Fruit fly (Drosophila melanogaster) whole organism, wandering third instar larva: ENCODE data around the gene Sas-6.

Experiments used
- CG32264 ChIP-seq: fragments of 200-800 bp; sonication (Bioruptor generic); optimal IDR thresholded peaks from 2 replicates; lab custom pipeline; 2016; ENCODE audit warnings: missing biosample characterization, missing genetic modification characterization
- CG9705 ChIP-seq: fragments of 200-800 bp; sonication (Bioruptor generic); optimal IDR thresholded peaks from 2 replicates; lab custom pipeline; 2018; ENCODE audit warnings: missing biosample characterization, mild to moderate bottlenecking, missing genetic modification characterization
- CrebA ChIP-seq: fragments of 200-800 bp; sonication (Bioruptor generic); optimal IDR thresholded peaks from 2 replicates; lab custom pipeline; 2016; ENCODE audit warnings: missing biosample characterization, mild to moderate bottlenecking, missing genetic modification characterization, borderline replicate concordance
- Dfd ChIP-seq: fragments of >200 bp; optimal IDR thresholded peaks from 2 replicates; lab custom pipeline; 2017; ENCODE audit warnings: missing biosample characterization, missing genetic modification characterization
- Dif ChIP-seq: fragments of 200-275, 200-300 bp; sonication (Bioruptor generic); optimal IDR thresholded peaks from 2 replicates; lab custom pipeline; 2018; ENCODE audit warnings: missing biosample characterization, missing genetic modification characterization; ENCODE audit not compliant: partially characterized antibody
- GATAd ChIP-seq: sonication (Bioruptor generic); optimal IDR thresholded peaks from 2 replicates; lab custom pipeline; 2016; ENCODE audit warnings: missing biosample characterization, missing genetic modification characterization
- HLH106 ChIP-seq: fragments of 200-800 bp; optimal IDR thresholded peaks from 3 replicates; lab custom pipeline; 2019; ENCODE audit warnings: missing biosample characterization, mild to moderate bottlenecking, missing genetic modification characterization, moderate library complexity
- Hnf4 ChIP-seq: fragments of 200-800 bp; sonication (Bioruptor generic); optimal IDR thresholded peaks from 2 replicates; lab custom pipeline; 2016; ENCODE audit warnings: missing biosample characterization, mild to moderate bottlenecking, missing genetic modification characterization
- Hr78 ChIP-seq: fragments of >200 bp; optimal IDR thresholded peaks from 2 replicates; lab custom pipeline; 2017; ENCODE audit warnings: missing biosample characterization, missing genetic modification characterization
- Hr83 ChIP-seq: fragments of 200-300 bp; sonication (Bioruptor generic); optimal IDR thresholded peaks from 2 replicates; lab custom pipeline; 2016; ENCODE audit warnings: missing biosample characterization, mild to moderate bottlenecking, missing genetic modification characterization, moderate library complexity; ENCODE audit not compliant: poor library complexity, severe bottlenecking
- Jra ChIP-seq: sonication (Bioruptor generic); optimal IDR thresholded peaks from 2 replicates; lab custom pipeline; 2016; ENCODE audit warnings: missing biosample characterization, missing genetic modification characterization
- Mio ChIP-seq: sonication (Bioruptor generic); optimal IDR thresholded peaks from 2 replicates; lab custom pipeline; 2016; ENCODE audit warnings: missing biosample characterization, missing genetic modification characterization
- Myc ChIP-seq: fragments of >200 bp; optimal IDR thresholded peaks from 2 replicates; lab custom pipeline; 2017
- N ChIP-seq: fragments of >200 bp; optimal IDR thresholded peaks from 2 replicates; lab custom pipeline; 2018; ENCODE audit warnings: missing biosample characterization, missing external identifiers, missing genetic modification characterization
- OdsH ChIP-seq: fragments of 200-800 bp; sonication (Bioruptor generic); optimal IDR thresholded peaks from 2 replicates; lab custom pipeline; 2016; ENCODE audit warnings: missing biosample characterization, mild to moderate bottlenecking, missing genetic modification characterization
- Rel ChIP-seq, 2 experiments: fragments of 200-800 bp; sonication (Bioruptor generic) in 1 of 2; optimal IDR thresholded peaks; 2 replicates in 1 of 2; 3 replicates in 1 of 2; lab custom pipeline; 2016 to 2019; ENCODE audit warnings: mild to moderate bottlenecking in 2 of 2, missing biosample characterization in 2 of 2, missing genetic modification characterization in 2 of 2, moderate library complexity in 1 of 2
- Sp1 ChIP-seq: fragments of 200-800 bp; sonication (Bioruptor generic); optimal IDR thresholded peaks from 3 replicates; lab custom pipeline; 2019; ENCODE audit warnings: missing biosample characterization, mild to moderate bottlenecking, missing genetic modification characterization, moderate library complexity
- Vsx2 ChIP-seq: fragments of 200-300, 225-300 bp; sonication (Bioruptor generic); optimal IDR thresholded peaks from 2 replicates; lab custom pipeline; 2018; ENCODE audit warnings: missing biosample characterization, missing genetic modification characterization; ENCODE audit not compliant: partially characterized antibody
- br ChIP-seq: fragments of 200-800 bp; sonication (Bioruptor generic); optimal IDR thresholded peaks from 2 replicates; lab custom pipeline; 2016; ENCODE audit warnings: missing biosample characterization, missing genetic modification characterization
- brk ChIP-seq: fragments of 200-800 bp; sonication (Bioruptor generic); optimal IDR thresholded peaks from 2 replicates; lab custom pipeline; 2016; ENCODE audit warnings: missing biosample characterization, mild to moderate bottlenecking, missing genetic modification characterization
- dl ChIP-seq, 2 experiments: fragments of 175-275, 200-275 bp in 1 of 2; fragments of 200-275 bp in 1 of 2; sonication (Bioruptor generic); optimal IDR thresholded peaks; lab custom pipeline; 2018; ENCODE audit warnings: mild to moderate bottlenecking in 2 of 2, missing biosample characterization in 2 of 2, missing genetic modification characterization in 2 of 2, moderate library complexity in 2 of 2; ENCODE audit not compliant: partially characterized antibody in 2 of 2, insufficient read depth in 1 of 2
- dmrt93B ChIP-seq: fragments of 200-800 bp; sonication (Bioruptor generic); optimal IDR thresholded peaks from 2 replicates; lab custom pipeline; 2018; ENCODE audit warnings: missing biosample characterization, mild to moderate bottlenecking, missing genetic modification characterization
- dsf ChIP-seq: sonication (Bioruptor generic); optimal IDR thresholded peaks from 2 replicates; lab custom pipeline; 2016; ENCODE audit warnings: missing biosample characterization, missing genetic modification characterization, borderline replicate concordance
- ey ChIP-seq: fragments of 200-800 bp; sonication (Bioruptor generic); optimal IDR thresholded peaks from 2 replicates; lab custom pipeline; 2016; ENCODE audit warnings: missing biosample characterization, missing genetic modification characterization
- foxo ChIP-seq, 2 experiments: fragments of 200-800 bp; sonication (Bioruptor generic); optimal IDR thresholded peaks; 2 replicates in 1 of 2; 3 replicates in 1 of 2; lab custom pipeline; 2016 to 2017; ENCODE audit warnings: missing biosample characterization in 2 of 2, missing genetic modification characterization in 2 of 2
- fru ChIP-seq: fragments of 200-800 bp; sonication (Bioruptor generic); optimal IDR thresholded peaks from 3 replicates; lab custom pipeline; 2016; ENCODE audit warnings: missing biosample characterization, mild to moderate bottlenecking, missing genetic modification characterization
- h ChIP-seq: fragments of 200-800 bp; sonication (Bioruptor generic); optimal IDR thresholded peaks from 3 replicates; lab custom pipeline; 2016; ENCODE audit warnings: missing biosample characterization, mild to moderate bottlenecking, missing genetic modification characterization
- lola ChIP-seq: fragments of >200 bp; optimal IDR thresholded peaks from 2 replicates; lab custom pipeline; 2017; ENCODE audit warnings: missing biosample characterization, missing genetic modification characterization
- pan ChIP-seq: fragments of >200 bp; optimal IDR thresholded peaks from 2 replicates; lab custom pipeline; 2017
- psq ChIP-seq: fragments of 200-800 bp; sonication (Bioruptor generic); optimal IDR thresholded peaks from 3 replicates; lab custom pipeline; 2017; ENCODE audit warnings: missing biosample characterization, mild to moderate bottlenecking, missing genetic modification characterization, moderate library complexity
- rgr ChIP-seq: fragments of 200-800 bp; sonication (Bioruptor generic); optimal IDR thresholded peaks from 3 replicates; lab custom pipeline; 2016; ENCODE audit warnings: missing biosample characterization, mild to moderate bottlenecking, missing genetic modification characterization
- sage ChIP-seq: fragments of 200-800 bp; sonication (Bioruptor generic); optimal IDR thresholded peaks from 2 replicates; lab custom pipeline; 2016; ENCODE audit warnings: missing biosample characterization, mild to moderate bottlenecking, missing genetic modification characterization
- tai ChIP-seq: sonication (Bioruptor generic); optimal IDR thresholded peaks from 2 replicates; lab custom pipeline; 2016; ENCODE audit warnings: missing biosample characterization, missing genetic modification characterization
- usp ChIP-seq: fragments of >200 bp; optimal IDR thresholded peaks from 2 replicates; lab custom pipeline; 2017; ENCODE audit warnings: missing biosample characterization, missing genetic modification characterization
- woc ChIP-seq: sonication (Bioruptor generic); optimal IDR thresholded peaks from 2 replicates; lab custom pipeline; 2016; ENCODE audit warnings: missing biosample characterization, mild to moderate bottlenecking, missing genetic modification characterization

The Sas-6 gene

DNA sequence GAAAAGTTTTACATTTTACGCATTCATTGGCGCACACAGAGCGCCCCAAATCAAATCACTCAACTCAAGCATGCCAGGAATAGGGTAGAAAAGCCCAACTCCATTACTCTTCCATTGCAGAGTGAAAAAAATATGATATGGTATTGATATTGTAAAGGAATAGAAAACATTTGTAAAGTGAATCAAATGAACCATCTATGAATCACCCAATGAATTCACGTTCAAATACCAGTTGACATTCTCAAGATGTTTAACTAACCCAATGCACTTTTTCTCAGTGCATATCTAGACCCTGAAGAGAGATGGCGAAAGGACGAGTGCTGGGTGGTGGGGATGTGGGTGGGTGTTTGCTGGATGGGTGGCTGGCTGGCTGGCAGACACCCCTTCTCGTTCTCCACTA is 16.6 kb upstream of the Sas-6 start (continued):
- TF ChIP-seq ey (peak; percentile 39), sage (no peak), Jra (no peak), foxo (GFP tag; optimal IDR thresholded peaks at IDR 0.05; lab: Kevin White, UChicago) (peak in 1 of 2 experiments; percentile 40), HLH106 (tag; lab: Kevin White, UChicago) (peak; percentile 49), Hr78 (no peak)

DNA sequence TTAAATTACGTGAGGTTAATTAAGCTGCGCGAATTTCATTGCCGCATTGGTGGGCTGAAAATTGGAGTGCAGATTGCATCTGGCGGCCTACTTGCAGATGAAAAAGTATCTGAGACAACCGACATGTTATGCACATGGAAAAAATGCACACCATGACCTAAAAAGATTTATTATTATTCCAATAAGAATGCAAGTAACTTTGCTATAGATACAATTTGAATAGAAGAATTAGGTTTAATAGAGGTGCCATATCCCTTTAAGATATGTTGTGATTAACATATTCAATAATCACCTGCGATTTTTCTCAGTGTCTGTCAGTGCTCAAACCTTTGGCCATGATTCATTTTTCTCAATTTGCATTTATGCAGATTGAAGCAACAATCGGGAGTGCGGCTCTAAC is 13.7 kb upstream of the Sas-6 start:
- TF ChIP-seq dsf (GFP tag; lab: Kevin White, UChicago) (no peak), h (peak; percentile 9), lola (GFP tag; lab: Kevin White, UChicago) (no peak), brk (GFP tag; lab: Kevin White, UChicago) (no peak)
- TF ChIP-seq, all 38 proteins: peak for 1

DNA sequence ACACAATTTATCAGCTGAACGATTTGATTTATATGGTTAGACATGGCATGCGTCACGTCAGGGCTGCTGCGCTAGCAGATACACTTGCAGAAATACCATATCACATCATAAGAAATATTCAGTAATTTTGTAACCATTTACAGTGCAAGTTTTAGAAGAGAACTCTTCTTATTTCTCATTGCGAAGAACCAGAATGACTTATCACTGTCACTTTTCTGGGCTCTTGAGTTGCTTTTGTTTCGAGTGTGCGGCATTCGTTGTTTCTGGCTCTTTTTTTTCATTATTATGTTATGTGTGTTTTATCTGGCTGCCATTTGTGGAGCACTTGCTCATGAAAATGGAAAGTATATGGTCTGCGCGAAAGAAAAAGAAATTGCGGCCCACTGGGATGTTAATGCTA is 13.1 kb upstream of the Sas-6 start:
- peak; percentile 18 for TF ChIP-seq h
- TF ChIP-seq br (GFP tag; lab: Kevin White, UChicago), result no peak
- TF ChIP-seq rgr (GFP tag; lab: Kevin White, UChicago), result peak; percentile 14
- TF ChIP-seq ey, result peak; percentile 19
- TF ChIP-seq CrebA (GFP tag; lab: Kevin White, UChicago), result no peak
- TF ChIP-seq Jra, result no peak

DNA sequence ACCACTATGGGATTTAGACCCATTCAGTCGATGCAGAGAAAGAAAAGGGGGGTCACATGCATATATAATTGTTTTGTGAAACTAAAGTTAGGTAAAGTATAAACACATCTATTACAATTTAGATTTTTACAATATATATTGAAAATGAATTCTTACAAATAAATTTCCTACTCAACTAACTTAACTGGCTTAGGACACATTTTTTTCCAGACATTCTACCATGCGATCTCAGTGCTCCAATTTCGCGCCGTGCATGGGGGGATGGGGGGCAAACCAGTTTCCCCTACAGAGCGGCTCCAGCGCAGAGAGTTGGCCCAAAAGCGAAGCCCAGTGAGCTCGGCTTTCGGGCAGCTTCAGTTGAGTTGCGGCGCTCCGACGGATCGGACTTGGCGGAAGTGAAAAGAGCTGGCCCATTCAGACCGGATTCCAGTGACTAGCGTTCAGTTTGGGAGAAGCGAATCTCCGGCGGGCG is 12.0 kb upstream of the Sas-6 start, which contains the start of gene CG7896:
CG7896 (plus strand) TSS at position 354 of the 472 bp plus-strand sequence.
- TF ChIP-seq OdsH (GFP tag; lab: Kevin White, UChicago) (peak; percentile 85), HLH106 (tag; lab: Kevin White, UChicago) (peak; percentile 93), woc (GFP tag; lab: Kevin White, UChicago) (peak; percentile 95), pan (lab: Kevin White, UChicago) (no peak), sage (peak; percentile 61), br (GFP tag; lab: Kevin White, UChicago) (peak; percentile 83), h (peak; percentile 94), Rel (GFP tag; optimal IDR thresholded peaks at IDR 0.05; lab: Kevin White, UChicago) (peak; percentile 83), Rel (tag; optimal IDR thresholded peaks at IDR 0.05; lab: Kevin White, UChicago) (peak; percentile 59), Hr83 (GFP tag; lab: Kevin White, UChicago) (peak; percentile 62), Vsx2 (GFP tag; lab: Kevin White, UChicago) (peak; percentile 54), usp (GFP tag; lab: Kevin White, UChicago) (no peak), CG9705 (peak; percentile 78), foxo (GFP tag; optimal IDR thresholded peaks at IDR 0.05; lab: Kevin White, UChicago) (peak; percentile 54 to 91), fru (GFP tag; lab: Kevin White, UChicago) (peak; percentile 85), dsf (GFP tag; lab: Kevin White, UChicago) (peak; percentile 41), Dfd (GFP tag; lab: Kevin White, UChicago) (no peak), CG32264 (peak; percentile 37), ey (peak; percentile 76), Mio (no peak), dmrt93B (GFP tag; lab: Kevin White, UChicago) (peak; percentile 70), tai (GFP tag; lab: Kevin White, UChicago) (no peak), dl (GFP tag; optimal IDR thresholded peaks at IDR 0.05; lab: Kevin White, UChicago; ENCODE audit: insufficient read depth in 1 of 2, partially characterized antibody in 2 of 2) (no peak), Sp1 (GFP tag; lab: Kevin White, UChicago) (peak; percentile 85), N (GFP tag; lab: Kevin White, UChicago) (no peak), psq (GFP tag; lab: Kevin White, UChicago) (peak; percentile 86), rgr (GFP tag; lab: Kevin White, UChicago) (peak; percentile 85), Hr78 (no peak), Dif (peak; percentile 17)

DNA sequence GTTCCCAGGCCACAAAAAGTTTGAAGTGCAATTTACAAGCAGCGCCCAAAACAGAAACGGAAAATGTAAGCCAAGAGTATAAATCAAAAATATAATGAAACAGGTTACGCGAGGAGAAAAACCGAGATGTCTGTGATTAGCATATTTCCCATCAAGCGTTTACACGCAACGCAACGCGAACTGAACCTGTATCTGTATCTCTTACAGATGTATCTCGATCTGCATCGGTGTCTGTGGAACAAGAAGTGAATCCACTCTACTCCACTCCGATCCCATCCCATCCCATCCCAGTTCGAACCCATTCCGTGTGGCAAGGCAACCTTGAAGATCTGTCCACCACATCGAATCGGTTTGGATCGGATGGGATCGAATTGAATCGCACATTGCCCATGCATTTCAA is 11.3 kb upstream of the Sas-6 start:
- no peak for TF ChIP-seq sage
- TF ChIP-seq fru (GFP tag; lab: Kevin White, UChicago), result no peak
- TF ChIP-seq psq (GFP tag; lab: Kevin White, UChicago), result no peak
- no peak for TF ChIP-seq Vsx2 (GFP tag; lab: Kevin White, UChicago)
- no peak for TF ChIP-seq foxo (GFP tag; optimal IDR thresholded peaks at IDR 0.05; lab: Kevin White, UChicago)
- TF ChIP-seq N (GFP tag; lab: Kevin White, UChicago), result no peak
- TF ChIP-seq Jra, result no peak
- TF ChIP-seq GATAd, result no peak
- no peak for TF ChIP-seq CG9705
- TF ChIP-seq br (GFP tag; lab: Kevin White, UChicago), result no peak
- TF ChIP-seq Hnf4 (GFP tag; lab: Kevin White, UChicago), result no peak
- TF ChIP-seq woc (GFP tag; lab: Kevin White, UChicago), result no peak
- TF ChIP-seq CG32264, result no peak
- no peak for TF ChIP-seq Rel (GFP tag; optimal IDR thresholded peaks at IDR 0.05; lab: Kevin White, UChicago)
- TF ChIP-seq Rel (tag; optimal IDR thresholded peaks at IDR 0.05; lab: Kevin White, UChicago), result no peak
- TF ChIP-seq rgr (GFP tag; lab: Kevin White, UChicago), result no peak
- TF ChIP-seq HLH106 (tag; lab: Kevin White, UChicago), result no peak
- no peak for TF ChIP-seq Mio
- no peak for TF ChIP-seq dl (GFP tag; optimal IDR thresholded peaks at IDR 0.05; lab: Kevin White, UChicago; ENCODE audit: insufficient read depth in 1 of 2, partially characterized antibody in 2 of 2)
- TF ChIP-seq Myc (lab: Kevin White, UChicago), result no peak
- no peak for TF ChIP-seq dsf (GFP tag; lab: Kevin White, UChicago)
